Worm (Caenorhabditis elegans): ENCODE results near the gene T26C12.1.

- TF ChIP-seq elt-3 (tag; optimal IDR thresholded peaks at IDR 0.05) (peak in 3 of 6 experiments; percentile 38 to 79 (median 43)), elt-2 (tag; optimal IDR thresholded peaks at IDR 0.05) (peak; percentile 92), hlh-4 (tag; optimal IDR thresholded peaks at IDR 0.05) (no peak), snpc-4 (tag; optimal IDR thresholded peaks at IDR 0.05) (no peak), tlp-1 (tag; optimal IDR thresholded peaks at IDR 0.05) (no peak), tbx-2 (tag; optimal IDR thresholded peaks at IDR 0.05) (peak; percentile 17)
Measured at ce11 chrIV:3227549-3228139, 31.1 kb upstream of the T26C12.1 start.

Measured in whole organism, L1 larva.